Worm (Caenorhabditis elegans): Measurements from ENCODE around the gene F56D2.2.

ce11 chrIII:5564799-5565198 lies 22.3 kb upstream of the F56D2.2 start, which contains the start of gene mlc-3:
- TF ChIP-seq cebp-2 (GFP tag; IDR thresholded peaks at IDR 0.05) (no peak), ama-1 (optimal IDR thresholded peaks at IDR 0.05) (no peak), ama-1 (GFP tag; optimal IDR thresholded peaks at IDR 0.05) (no peak), lag-1 (GFP tag; IDR thresholded peaks at IDR 0.05) (no peak)

Measured in whole organism, young adult.